Worm (Caenorhabditis elegans) whole organism, early embryonic: ENCODE data around the gene F35A5.5.

Experiments used
- B0310.2 ChIP-seq: sonication (generic microtip); optimal IDR thresholded peaks from 2 replicates; lab custom pipeline; 2016; ENCODE audit warnings: mild to moderate bottlenecking, missing genetic modification characterization, missing compliant biosample characterization
- flt-1 ChIP-seq: fragments of 200-800 bp; sonication (Bioruptor generic); IDR thresholded peaks from 2 replicates; pipeline ENCODE4 v1.3.6; 2022; ENCODE audit warnings: missing genetic modification characterization, missing compliant biosample characterization
- hmg-4 ChIP-seq: fragments of 200-800 bp; sonication (Bioruptor generic); optimal IDR thresholded peaks from 2 replicates; lab custom pipeline; 2018; ENCODE audit warnings: mild to moderate bottlenecking, missing genetic modification characterization, missing compliant biosample characterization
- pes-1 ChIP-seq: fragments of 200-800 bp; sonication (Bioruptor generic); IDR thresholded peaks from 2 replicates; pipeline ENCODE4 v1.3.6; 2022; ENCODE audit warnings: missing genetic modification reagents, missing genetic modification characterization, missing compliant biosample characterization
- tbx-37 ChIP-seq: fragments of 200-800 bp; sonication (Bioruptor generic); conservative IDR thresholded peaks from 2 replicates; pipeline ENCODE4 v1.3.6; 2022; ENCODE audit warnings: missing genetic modification reagents, missing genetic modification characterization, missing compliant biosample characterization

DNA sequence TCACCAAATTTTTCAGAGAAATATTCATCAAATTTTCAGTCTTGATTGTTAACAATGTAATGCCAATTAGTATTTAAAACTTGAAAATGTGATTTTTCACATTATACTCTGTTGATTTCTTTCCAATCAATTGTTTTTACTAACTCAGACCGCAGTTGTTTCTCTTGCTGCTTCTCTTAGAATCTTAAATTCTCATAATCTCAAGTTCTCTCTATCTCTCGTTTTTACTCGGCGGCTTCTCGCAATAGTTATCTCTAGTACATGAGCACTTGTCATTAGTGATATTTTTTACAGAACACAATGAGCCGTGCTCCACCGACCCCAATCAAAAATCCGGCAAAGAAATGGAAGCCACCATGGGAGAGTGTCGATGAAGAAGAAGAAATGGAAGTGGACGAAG, 11.6 kb upstream of the F35A5.5 start, which contains the start of gene F35A5.1:
- TF ChIP-seq tbx-37 (GFP tag; lab: Robert Waterston, UW): no peak
- TF ChIP-seq flt-1 (GFP tag; lab: Robert Waterston, UW): no peak
- TF ChIP-seq pes-1 (GFP tag; lab: Robert Waterston, UW): no peak
- TF ChIP-seq B0310.2 (tag; lab: Kevin White, UChicago): no peak
- no peak for TF ChIP-seq hmg-4 (GFP tag; lab: Kevin White, UChicago)
